Worm (Caenorhabditis elegans): ENCODE results near the gene srlf-17.

The srlf-17 gene

DNA sequence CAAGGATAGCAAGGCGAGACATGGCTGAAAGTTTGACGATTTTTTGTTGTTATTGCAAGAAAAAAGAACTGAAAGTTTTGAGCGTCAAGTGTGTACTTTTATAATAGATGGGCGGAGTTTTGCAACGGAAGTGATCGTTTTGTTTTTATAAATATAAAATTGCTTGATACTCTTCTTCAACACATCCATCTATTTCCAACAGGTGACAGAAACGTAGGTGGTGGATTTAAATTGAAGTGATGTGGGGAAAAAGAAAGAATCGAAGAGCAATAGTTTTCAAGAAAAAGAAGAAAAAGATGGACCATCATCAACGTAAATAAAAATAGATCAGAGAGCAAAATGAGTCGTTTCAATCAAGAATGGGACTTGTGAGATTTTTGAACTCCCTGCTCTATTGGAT, 35.5 kb downstream of the srlf-17 start, which contains the start of gene ttr-17:
ttr-17 (minus strand) TSS at position 24 of the 400 bp plus-strand sequence.
- TF ChIP-seq xnd-1 (tag; optimal IDR thresholded peaks at IDR 0.05) = no peak
- TF ChIP-seq ztf-26 (tag; optimal IDR thresholded peaks at IDR 0.05) = no peak
- TF ChIP-seq ceh-100 (GFP tag; IDR thresholded peaks at IDR 0.05) = no peak
- no peak for TF ChIP-seq nfyb-1 (GFP tag; IDR thresholded peaks at IDR 0.05)
- no peak for TF ChIP-seq Y56A3A.18 (GFP tag; IDR thresholded peaks at IDR 0.05)
- no peak for TF ChIP-seq atf-7 (tag; optimal IDR thresholded peaks at IDR 0.05)
- no peak for TF ChIP-seq unc-62 (GFP tag; optimal IDR thresholded peaks at IDR 0.05)
- TF ChIP-seq hmg-20 (GFP tag; IDR thresholded peaks at IDR 0.05) = no peak
- no peak for TF ChIP-seq D2030.7 (GFP tag; IDR thresholded peaks at IDR 0.05)
- TF ChIP-seq ztf-22 (GFP tag; optimal IDR thresholded peaks at IDR 0.05) = no peak
- TF ChIP-seq C17E4.6 (GFP tag; IDR thresholded peaks at IDR 0.05) = no peak
- TF ChIP-seq lin-40 (tag; optimal IDR thresholded peaks at IDR 0.05) = no peak
- TF ChIP-seq him-1 (tag; optimal IDR thresholded peaks at IDR 0.05) = no peak
- TF ChIP-seq bed-1 (GFP tag; IDR thresholded peaks at IDR 0.05) = no peak

DNA sequence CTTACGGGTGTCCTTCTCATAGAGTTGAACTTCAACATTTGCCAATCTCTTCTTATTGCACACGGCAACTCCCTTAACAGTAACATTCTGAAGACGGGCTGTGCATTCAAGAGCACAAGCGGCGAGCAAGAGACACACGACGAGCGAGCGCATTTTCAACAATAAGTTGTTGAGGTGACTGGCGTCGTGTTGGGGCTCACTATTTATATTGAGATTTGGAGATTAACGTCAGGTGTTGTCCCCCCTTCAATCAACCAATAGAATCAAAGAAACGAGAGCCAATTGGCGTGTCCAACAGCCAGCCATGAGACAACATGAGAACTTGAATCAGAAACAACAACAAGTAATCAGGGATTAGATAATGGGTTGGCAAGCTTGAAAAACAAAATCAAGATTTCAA, 38.5 kb downstream of the srlf-17 start, which contains the start of gene ttr-16:
ttr-16 (minus strand) TSS at position 176 of the 400 bp plus-strand sequence.
- TF ChIP-seq nfyb-1 (GFP tag; IDR thresholded peaks at IDR 0.05) (no peak), aptf-2 (GFP tag; conservative IDR thresholded peaks at IDR 0.05) (no peak), pha-4 (tag; optimal IDR thresholded peaks at IDR 0.05) (no peak), cebp-2 (GFP tag; IDR thresholded peaks at IDR 0.05) (no peak), dox-1 (GFP tag; IDR thresholded peaks at IDR 0.05) (no peak), hsf-1 (GFP tag; IDR thresholded peaks at IDR 0.05) (no peak)

DNA sequence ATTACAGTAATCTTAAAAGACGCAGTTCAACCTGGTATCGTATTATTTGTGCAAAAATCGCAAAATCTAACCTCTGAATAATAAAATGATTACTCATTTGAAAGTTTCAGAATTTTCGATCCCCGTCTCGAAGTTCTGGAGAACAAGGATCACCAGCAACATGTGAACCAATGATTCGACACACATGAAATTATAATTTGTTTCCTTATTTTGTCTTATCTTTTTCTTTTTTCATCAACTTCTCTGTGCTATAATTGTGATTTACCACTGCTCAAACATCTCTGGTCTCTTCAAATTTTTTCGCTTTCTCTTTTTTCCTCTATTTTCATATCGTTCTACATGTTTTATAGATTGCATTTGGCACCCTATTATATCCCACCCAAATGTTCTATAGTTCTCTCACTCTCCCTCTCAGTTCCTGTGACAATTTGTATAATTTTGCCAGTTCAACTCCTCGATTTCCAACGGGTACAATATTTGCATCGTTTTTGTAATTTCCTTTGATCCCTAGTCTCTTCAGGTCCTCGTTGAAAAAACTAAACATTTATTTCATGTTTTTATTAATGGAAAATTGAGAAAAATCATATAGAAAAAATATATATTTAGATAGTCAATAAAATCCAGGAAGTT, 39.4 kb downstream of the srlf-17 start:
- TF ChIP-seq mel-28 (tag; optimal IDR thresholded peaks at IDR 0.05; ENCODE audit: borderline replicate concordance) (no peak), madf-3 (GFP tag; IDR thresholded peaks at IDR 0.05) (0 out of 2 replicates have a peak, but pooled peaks have one; percentile 3)

DNA sequence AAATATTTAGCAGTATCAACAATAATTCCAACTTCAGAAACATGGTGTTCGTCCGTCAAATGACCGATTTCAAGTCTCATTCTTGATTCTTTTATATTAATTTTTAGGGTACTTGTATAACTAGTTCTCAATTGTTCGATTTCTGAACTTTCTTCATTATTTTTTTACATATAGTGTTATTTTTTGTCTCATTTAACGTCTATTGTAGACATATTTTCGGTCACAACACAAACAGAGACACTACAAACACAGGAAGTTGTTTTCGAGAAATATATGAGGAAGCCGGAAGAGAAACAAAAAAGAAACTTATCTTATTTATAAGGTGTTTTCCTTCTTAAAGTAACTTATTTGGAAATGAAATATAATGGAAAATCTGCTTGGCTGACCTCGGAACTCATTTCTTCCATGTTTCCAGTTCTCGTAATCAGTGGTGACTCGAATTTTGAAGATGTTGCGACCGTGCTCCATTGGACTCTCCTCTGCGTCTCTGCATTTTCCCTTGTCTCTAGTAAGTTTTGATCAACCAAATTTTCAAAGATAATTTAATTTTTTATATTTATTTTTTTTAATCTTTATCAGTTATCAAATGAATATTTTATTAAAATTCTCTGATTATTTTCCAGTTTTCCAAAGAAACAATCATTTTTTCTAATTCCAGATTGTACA, 48.7 kb downstream of the srlf-17 start, which contains the start of the genes F36H1.12 and lin-3:
F36H1.12 (minus strand) TSS at position 51 of the 666 bp plus-strand sequence.
lin-3 (plus strand) TSS at position 657 of the 666 bp plus-strand sequence.
- peak; percentile 73 for TF ChIP-seq mcd-1 (GFP tag; IDR thresholded peaks at IDR 0.05)
- TF ChIP-seq lsl-1 (GFP tag; optimal IDR thresholded peaks at IDR 0.05) = peak; percentile 60
- TF ChIP-seq ceh-100 (GFP tag; IDR thresholded peaks at IDR 0.05) = peak; percentile 93
- TF ChIP-seq rcor-1 (GFP tag; IDR thresholded peaks at IDR 0.05) = 0 out of 2 replicates have a peak, but pooled peaks have one; percentile 25
- peak; percentile 56; the same call in 1 of the 2 replicates for TF ChIP-seq madf-6 (GFP tag; IDR thresholded peaks at IDR 0.05)
- TF ChIP-seq D2030.7 (GFP tag; IDR thresholded peaks at IDR 0.05) = peak; percentile 53; the same call in 1 of the 2 replicates
- TF ChIP-seq athp-1 (tag; optimal IDR thresholded peaks at IDR 0.05) = no peak
- peak; percentile 91 for TF ChIP-seq hmg-1.2 (GFP tag; IDR thresholded peaks at IDR 0.05)
- TF ChIP-seq madf-8 (GFP tag; conservative IDR thresholded peaks at IDR 0.05) = peak; percentile 20; the same call in 1 of the 2 replicates
- no peak for TF ChIP-seq snpc-4 (GFP tag; optimal IDR thresholded peaks at IDR 0.05)
- no peak for TF ChIP-seq snpc-4 (tag; optimal IDR thresholded peaks at IDR 0.05)
- TF ChIP-seq egl-18 (GFP tag; IDR thresholded peaks at IDR 0.05) = no peak
- peak; percentile 51; the same call in 1 of the 2 replicates for TF ChIP-seq F33H1.4 (GFP tag; IDR thresholded peaks at IDR 0.05)
